Worm (Caenorhabditis elegans) whole organism, early embryonic: ENCODE results near the gene scl-20.

Experiments used
- B0310.2 ChIP-seq: sonication (generic microtip); optimal IDR thresholded peaks from 2 replicates; lab custom pipeline; 2016; ENCODE audit warnings: mild to moderate bottlenecking, missing genetic modification characterization, missing compliant biosample characterization
- ama-1 ChIP-seq: fragments of 150-350 bp; optimal IDR thresholded peaks from 2 replicates; lab custom pipeline; 2014
- ets-7 ChIP-seq: sonication (generic microtip); optimal IDR thresholded peaks from 2 replicates; lab custom pipeline; 2016; ENCODE audit warnings: missing genotype, missing genetic modification characterization, missing compliant biosample characterization

DNA sequence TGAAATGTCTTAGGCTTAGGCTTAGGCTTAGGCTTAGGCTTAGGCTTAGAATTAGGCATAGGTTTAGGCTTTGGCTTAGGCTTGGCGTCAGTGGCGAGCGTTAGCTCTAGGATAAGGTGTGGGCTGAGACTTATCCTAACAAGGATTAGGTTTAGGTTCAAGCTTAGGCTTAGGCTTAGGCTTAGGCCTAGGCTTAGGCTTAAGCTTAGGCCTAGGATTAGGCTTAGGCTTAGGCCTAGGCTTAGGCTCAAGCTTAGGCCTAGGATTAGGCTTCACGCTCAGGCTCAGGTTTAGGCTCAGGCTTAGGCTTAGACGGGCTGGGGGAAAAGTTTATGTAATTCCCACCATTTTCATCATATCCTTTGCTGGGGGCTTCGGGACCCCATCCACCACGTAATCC is 339 bp downstream of the scl-20 start:
- TF ChIP-seq ama-1 (lab: Kevin White, UChicago) (no peak), B0310.2 (tag; lab: Kevin White, UChicago) (no peak), ets-7 (no peak)
